Worm (Caenorhabditis elegans) whole organism, midembryonic: ENCODE measurements around the gene C02G6.2.

Experiments
- T22C8.4 ChIP-seq: fragments of 200-800 bp; sonication (Bioruptor generic); IDR thresholded peaks from 2 replicates; pipeline ENCODE4 v1.3.6; 2022; ENCODE audit warnings: missing genetic modification characterization, missing compliant biosample characterization
- cog-1 ChIP-seq: sonication (generic microtip); optimal IDR thresholded peaks from 2 replicates; lab custom pipeline; 2016; ENCODE audit warnings: missing genetic modification characterization, missing compliant biosample characterization
- flt-1 ChIP-seq: fragments of 200-800 bp; sonication (Bioruptor generic); IDR thresholded peaks from 2 replicates; pipeline ENCODE4 v1.3.6; 2022; ENCODE audit warnings: missing genetic modification characterization, missing compliant biosample characterization
- klf-2 ChIP-seq: fragments of 200-800 bp; sonication (Bioruptor generic); conservative IDR thresholded peaks from 2 replicates; pipeline ENCODE4 v1.3.6; 2022; ENCODE audit warnings: missing genetic modification reagents, missing genetic modification characterization, missing compliant biosample characterization
- med-1 ChIP-seq: sonication (generic microtip); optimal IDR thresholded peaks from 2 replicates; lab custom pipeline; 2017; ENCODE audit warnings: missing genetic modification characterization, mild to moderate bottlenecking, missing compliant biosample characterization, antibody characterized with exemption, missing genetic modification reagents; ENCODE audit not compliant: insufficient read depth
- ref-1 ChIP-seq: fragments of 200-800 bp; sonication (Bioruptor generic); conservative IDR thresholded peaks from 2 replicates; pipeline ENCODE4 v1.3.6; 2022; ENCODE audit warnings: missing genetic modification reagents, missing genetic modification characterization, missing compliant biosample characterization
- tab-1 ChIP-seq: fragments of 200-800 bp; sonication (Bioruptor generic); IDR thresholded peaks from 2 replicates; pipeline ENCODE4 v1.3.6; 2022; ENCODE audit warnings: missing genetic modification characterization, missing compliant biosample characterization
- ztf-23 ChIP-seq: fragments of 200-800 bp; sonication (Bioruptor generic); IDR thresholded peaks from 2 replicates; pipeline ENCODE4 v1.3.6; 2022; ENCODE audit warnings: missing genetic modification reagents, missing genetic modification characterization, missing compliant biosample characterization
- ztf-29 ChIP-seq: fragments of 200-800 bp; sonication (Bioruptor generic); IDR thresholded peaks from 2 replicates; pipeline ENCODE4 v1.3.6; 2022; ENCODE audit warnings: missing genetic modification reagents, missing genetic modification characterization, missing compliant biosample characterization

The C02G6.2 gene

ce11 chrV:5919887-5920286, 48.0 kb downstream of the C02G6.2 start, which contains the start of gene C04E6.12:
TSS of gene C04E6.12 (minus strand) at chrV:5919987.
- TF ChIP-seq flt-1 (GFP tag; lab: Robert Waterston, UW) (no peak), T22C8.4 (GFP tag; lab: Robert Waterston, UW) (no peak), ztf-23 (GFP tag; lab: Robert Waterston, UW) (no peak), cog-1 (no peak), ztf-29 (GFP tag; lab: Robert Waterston, UW) (no peak), klf-2 (no peak), tab-1 (GFP tag; lab: Robert Waterston, UW) (no peak), ref-1 (GFP tag; lab: Robert Waterston, UW) (no peak), med-1 (no peak)

ce11 chrV:5921761-5922160, 49.9 kb downstream of the C02G6.2 start:
- TF ChIP-seq ztf-29 (GFP tag; lab: Robert Waterston, UW) (no peak), tab-1 (GFP tag; lab: Robert Waterston, UW) (no peak), T22C8.4 (GFP tag; lab: Robert Waterston, UW) (no peak), flt-1 (GFP tag; lab: Robert Waterston, UW) (no peak), ref-1 (GFP tag; lab: Robert Waterston, UW) (no peak), ztf-23 (GFP tag; lab: Robert Waterston, UW) (no peak), med-1 (no peak), cog-1 (no peak), klf-2 (no peak)

ce11 chrV:5922236-5922635, 50.4 kb downstream of the C02G6.2 start, which contains the start of gene srsx-18:
TSS of gene srsx-18 (plus strand) at chrV:5922536.
- TF ChIP-seq cog-1: no peak
- no peak for TF ChIP-seq klf-2
- TF ChIP-seq ref-1 (GFP tag; lab: Robert Waterston, UW): no peak
- no peak for TF ChIP-seq med-1
- TF ChIP-seq ztf-29 (GFP tag; lab: Robert Waterston, UW): no peak
- TF ChIP-seq tab-1 (GFP tag; lab: Robert Waterston, UW): no peak
- no peak for TF ChIP-seq flt-1 (GFP tag; lab: Robert Waterston, UW)
- TF ChIP-seq ztf-23 (GFP tag; lab: Robert Waterston, UW): no peak
- TF ChIP-seq T22C8.4 (GFP tag; lab: Robert Waterston, UW): no peak
